Worm (Caenorhabditis elegans) whole organism, L2 larva: ENCODE results near the gene esyt-2.

Experiments used
- C34F6.9 ChIP-seq: fragments of 150-350 bp; optimal IDR thresholded peaks from 2 replicates; lab custom pipeline; 2014; ENCODE audit warnings: missing biosample characterization, missing genetic modification characterization
- F13H6.1 ChIP-seq: sonication (generic microtip); optimal IDR thresholded peaks from 2 replicates; lab custom pipeline; 2016; ENCODE audit warnings: missing genetic modification characterization, missing compliant biosample characterization
- R02D3.7 ChIP-seq: fragments of 150-350 bp; optimal IDR thresholded peaks from 2 replicates; lab custom pipeline; 2014; ENCODE audit warnings: missing biosample characterization, missing genetic modification characterization
- Y55F3AM.14 ChIP-seq: fragments of 200-800 bp; sonication (Bioruptor generic); optimal IDR thresholded peaks from 2 replicates; lab custom pipeline; 2018; ENCODE audit warnings: mild to moderate bottlenecking, missing genetic modification characterization, missing compliant biosample characterization
- aly-2 ChIP-seq: fragments of 150-350 bp; optimal IDR thresholded peaks from 2 replicates; lab custom pipeline; 2014; ENCODE audit warnings: missing biosample characterization, missing genetic modification characterization
- ama-1 ChIP-seq: fragments of 150-350 bp; optimal IDR thresholded peaks from 2 replicates; lab custom pipeline; 2018; ENCODE audit warnings: inconsistent platforms
- ceh-16 ChIP-seq: fragments of 150-350 bp; optimal IDR thresholded peaks from 2 replicates; lab custom pipeline; 2014; ENCODE audit warnings: missing biosample characterization, missing genetic modification characterization
- crh-2 ChIP-seq: sonication (generic microtip); optimal IDR thresholded peaks from 2 replicates; lab custom pipeline; 2017; ENCODE audit warnings: missing biosample characterization, missing genetic modification characterization
- dmd-4 ChIP-seq: sonication (generic microtip); optimal IDR thresholded peaks from 2 replicates; lab custom pipeline; 2017; ENCODE audit warnings: missing biosample characterization, missing genetic modification characterization
- egl-27 ChIP-seq: sonication (generic microtip); optimal IDR thresholded peaks from 3 replicates; lab custom pipeline; 2017; ENCODE audit warnings: missing biosample characterization, missing genetic modification reagents, missing genetic modification characterization
- elt-3 ChIP-seq: sonication (generic microtip); optimal IDR thresholded peaks from 2 replicates; lab custom pipeline; 2017; ENCODE audit warnings: missing biosample characterization, missing genetic modification characterization
- gmeb-1 ChIP-seq: fragments of 150-350 bp; optimal IDR thresholded peaks from 2 replicates; lab custom pipeline; 2014; ENCODE audit warnings: missing biosample characterization, missing genetic modification characterization
- lin-39 ChIP-seq: fragments of 150-350 bp; optimal IDR thresholded peaks from 2 replicates; lab custom pipeline; 2014; ENCODE audit warnings: missing biosample characterization, missing genetic modification reagents, missing genetic modification characterization
- lsy-2 ChIP-seq, 2 experiments: fragments of 150-350 bp in 1 of 2; sonication (generic microtip) in 1 of 2; optimal IDR thresholded peaks; 2 replicates each; lab custom pipeline; 2014 to 2017; ENCODE audit warnings: missing biosample characterization in 2 of 2, missing genetic modification characterization in 2 of 2
- mab-5 ChIP-seq: fragments of 150-350 bp; optimal IDR thresholded peaks from 2 replicates; lab custom pipeline; 2014; ENCODE audit warnings: missing biosample characterization, missing genetic modification characterization
- mbf-1 ChIP-seq: sonication (generic microtip); optimal IDR thresholded peaks from 2 replicates; lab custom pipeline; 2017; ENCODE audit warnings: missing biosample characterization, missing genetic modification characterization
- nhr-10 ChIP-seq: sonication (generic microtip); optimal IDR thresholded peaks from 2 replicates; lab custom pipeline; 2017; ENCODE audit warnings: missing biosample characterization, missing genetic modification characterization
- nhr-11 ChIP-seq: fragments of 150-350 bp; optimal IDR thresholded peaks from 2 replicates; lab custom pipeline; 2014; ENCODE audit warnings: missing biosample characterization, missing genetic modification characterization
- nhr-12 ChIP-seq: fragments of 150-350 bp; optimal IDR thresholded peaks from 2 replicates; lab custom pipeline; 2014; ENCODE audit warnings: missing biosample characterization, missing genetic modification characterization
- nhr-129 ChIP-seq: fragments of 150-350 bp; optimal IDR thresholded peaks from 2 replicates; lab custom pipeline; 2014; ENCODE audit warnings: missing biosample characterization, missing genetic modification characterization
- nhr-23 ChIP-seq: fragments of 150-350 bp; optimal IDR thresholded peaks from 2 replicates; lab custom pipeline; 2014; ENCODE audit warnings: missing biosample characterization, missing genetic modification reagents, missing genetic modification characterization
- nhr-237 ChIP-seq: fragments of 150-350 bp; optimal IDR thresholded peaks from 2 replicates; lab custom pipeline; 2014; ENCODE audit warnings: missing biosample characterization, missing genetic modification characterization
- nhr-25 ChIP-seq: fragments of 150-350 bp; sonication (generic microtip); optimal IDR thresholded peaks from 3 replicates; lab custom pipeline; 2014; ENCODE audit warnings: missing biosample characterization, missing genetic modification characterization
- peb-1 ChIP-seq: fragments of 150-350 bp; optimal IDR thresholded peaks from 2 replicates; lab custom pipeline; 2014; ENCODE audit warnings: missing biosample characterization, missing genetic modification characterization
- sem-4 ChIP-seq: fragments of 150-350 bp; optimal IDR thresholded peaks from 2 replicates; lab custom pipeline; 2014; ENCODE audit warnings: missing biosample characterization, missing genetic modification reagents, missing genetic modification characterization
- skn-1 ChIP-seq: sonication (generic microtip); optimal IDR thresholded peaks from 2 replicates; lab custom pipeline; 2017; ENCODE audit warnings: missing biosample characterization, missing genetic modification characterization
- sma-3 ChIP-seq: sonication (generic microtip); optimal IDR thresholded peaks from 2 replicates; lab custom pipeline; 2016; ENCODE audit warnings: missing genetic modification reagents, missing genetic modification characterization, missing compliant biosample characterization
- sma-9 ChIP-seq, 2 experiments: fragments of 150-350 bp in 1 of 2; sonication (generic microtip) in 1 of 2; optimal IDR thresholded peaks; 2 replicates each; lab custom pipeline; 2014 to 2016; ENCODE audit warnings: missing genetic modification characterization in 2 of 2, mild to moderate bottlenecking in 1 of 2, missing biosample characterization in 1 of 2, missing compliant biosample characterization in 1 of 2, missing genetic modification reagents in 1 of 2, moderate library complexity in 1 of 2
- snpc-4 ChIP-seq: fragments of 150-350 bp; optimal IDR thresholded peaks from 2 replicates; lab custom pipeline; 2014; ENCODE audit warnings: missing biosample characterization, missing genetic modification characterization
- unc-39 ChIP-seq: fragments of 150-350 bp; optimal IDR thresholded peaks from 2 replicates; lab custom pipeline; 2014; ENCODE audit warnings: missing biosample characterization, missing genetic modification characterization
- unc-55 ChIP-seq: fragments of 150-350 bp; sonication (generic microtip); optimal IDR thresholded peaks from 3 replicates; lab custom pipeline; 2014; ENCODE audit warnings: missing biosample characterization, missing genetic modification reagents, missing genetic modification characterization
- unc-62 ChIP-seq: fragments of 150-350 bp; optimal IDR thresholded peaks from 2 replicates; lab custom pipeline; 2014; ENCODE audit warnings: missing biosample characterization, missing genetic modification reagents, missing genetic modification characterization
- ztf-1 ChIP-seq: fragments of 200-800 bp; sonication (Bioruptor generic); conservative IDR thresholded peaks from 2 replicates; pipeline ENCODE4 v1.3.6; 2022; ENCODE audit warnings: missing genetic modification characterization, missing compliant biosample characterization
- ztf-11 ChIP-seq: sonication (generic microtip); optimal IDR thresholded peaks from 2 replicates; lab custom pipeline; 2017; ENCODE audit warnings: missing biosample characterization, missing genetic modification characterization
- ztf-4 ChIP-seq: fragments of 150-350 bp; optimal IDR thresholded peaks from 2 replicates; lab custom pipeline; 2014; ENCODE audit warnings: missing biosample characterization, missing genetic modification characterization

Gene esyt-2

ce11 chrIII:6272868-6273267 lies 42.1 kb upstream of the esyt-2 start, which contains the start of gene C18F10.2:
Gene C18F10.2 (plus strand): TSS chrIII:6273168.
- TF ChIP-seq mbf-1 (tag; lab: Kevin White, UChicago) (no peak), Y55F3AM.14 (GFP tag; lab: Kevin White, UChicago) (no peak), nhr-12 (tag; lab: Kevin White, UChicago) (no peak), egl-27 (no peak), sma-3 (no peak), ztf-4 (tag; lab: Kevin White, UChicago) (no peak), ceh-16 (no peak), ama-1 (lab: Kevin White, UChicago) (no peak), R02D3.7 (tag; lab: Kevin White, UChicago) (no peak), gmeb-1 (tag; lab: Kevin White, UChicago) (no peak), unc-62 (GFP tag; lab: Kevin White, UChicago) (no peak), lsy-2 (tag; optimal IDR thresholded peaks at IDR 0.05; lab: Kevin White, UChicago) (no peak), skn-1 (tag; lab: Kevin White, UChicago) (no peak), nhr-11 (tag; lab: Kevin White, UChicago) (no peak), nhr-23 (tag; lab: Kevin White, UChicago) (no peak), crh-2 (tag; lab: Kevin White, UChicago) (no peak), lin-39 (tag; lab: Kevin White, UChicago) (no peak)
- TF ChIP-seq, all 48 proteins: peak for 0

- TF ChIP-seq sma-3 = no peak
- no peak for TF ChIP-seq dmd-4 (tag; lab: Kevin White, UChicago)
- no peak for TF ChIP-seq nhr-12 (tag; lab: Kevin White, UChicago)
- TF ChIP-seq ztf-11 (tag; lab: Kevin White, UChicago) = no peak
- TF ChIP-seq snpc-4 (tag; lab: Kevin White, UChicago) = no peak
- no peak for TF ChIP-seq ama-1 (lab: Kevin White, UChicago)
- no peak for TF ChIP-seq aly-2
- TF ChIP-seq sem-4 (tag; lab: Kevin White, UChicago) = no peak
- TF ChIP-seq mbf-1 (tag; lab: Kevin White, UChicago) = no peak
- no peak for TF ChIP-seq nhr-129 (tag; lab: Kevin White, UChicago)
- TF ChIP-seq ztf-1 (GFP tag; lab: Robert Waterston, UW) = no peak
- no peak for TF ChIP-seq elt-3 (tag; lab: Kevin White, UChicago)
- no peak for TF ChIP-seq unc-55
- TF ChIP-seq sma-9 (GFP tag; optimal IDR thresholded peaks at IDR 0.05; lab: Kevin White, UChicago) = no peak
- TF ChIP-seq sma-9 (tag; optimal IDR thresholded peaks at IDR 0.05; lab: Kevin White, UChicago) = no peak
- no peak for TF ChIP-seq F13H6.1 (tag; lab: Kevin White, UChicago)
Measured at ce11 chrIII:6270277-6270676, 39.5 kb upstream of the esyt-2 start, which contains the start of gene srg-3. Gene srg-3 (minus strand): TSS chrIII:6270377.

ce11 chrIII:6268061-6268460 lies 37.3 kb upstream of the esyt-2 start, which contains the start of gene srg-7:
Gene srg-7 (minus strand): TSS chrIII:6268161.
- TF ChIP-seq C34F6.9 (tag; lab: Kevin White, UChicago) = no peak
- no peak for TF ChIP-seq dmd-4 (tag; lab: Kevin White, UChicago)
- TF ChIP-seq gmeb-1 (tag; lab: Kevin White, UChicago) = no peak
- TF ChIP-seq mab-5 (tag; lab: Kevin White, UChicago) = no peak
- no peak for TF ChIP-seq nhr-23 (tag; lab: Kevin White, UChicago)
- no peak for TF ChIP-seq Y55F3AM.14 (GFP tag; lab: Kevin White, UChicago)
- TF ChIP-seq nhr-10 (tag; lab: Kevin White, UChicago) = no peak
- no peak for TF ChIP-seq nhr-11 (tag; lab: Kevin White, UChicago)
- TF ChIP-seq mbf-1 (tag; lab: Kevin White, UChicago) = no peak
- TF ChIP-seq nhr-129 (tag; lab: Kevin White, UChicago) = no peak
- TF ChIP-seq unc-62 (GFP tag; lab: Kevin White, UChicago) = no peak
- TF ChIP-seq peb-1 = no peak
- TF ChIP-seq, all 48 proteins: peak for 0

- TF ChIP-seq nhr-237 (tag; lab: Kevin White, UChicago) (no peak), R02D3.7 (tag; lab: Kevin White, UChicago) (no peak), nhr-11 (tag; lab: Kevin White, UChicago) (no peak), nhr-25 (no peak), unc-39 (tag; lab: Kevin White, UChicago) (no peak), sma-9 (GFP tag; optimal IDR thresholded peaks at IDR 0.05; lab: Kevin White, UChicago) (no peak), sma-9 (tag; optimal IDR thresholded peaks at IDR 0.05; lab: Kevin White, UChicago) (no peak)
Measured at ce11 chrIII:6265911-6266310, 35.1 kb upstream of the esyt-2 start, which contains the start of gene srg-6. Gene srg-6 (minus strand): TSS chrIII:6266011.
